Worm (Caenorhabditis elegans) whole organism, L1 larva: ENCODE results near the gene srt-64.

ENCODE experiments used
- C16A3.4 ChIP-seq: fragments of 150-350 bp; optimal IDR thresholded peaks from 2 replicates; lab custom pipeline; 2014; ENCODE audit warnings: missing biosample characterization, missing genetic modification characterization
- C34B4.2 ChIP-seq: sonication (generic microtip); optimal IDR thresholded peaks from 2 replicates; lab custom pipeline; 2017; ENCODE audit warnings: mild to moderate bottlenecking, missing genetic modification characterization, missing compliant biosample characterization
- ama-1 ChIP-seq: fragments of 150-350 bp; optimal IDR thresholded peaks from 2 replicates; lab custom pipeline; 2014
- ceh-63 ChIP-seq: fragments of 200-800 bp; sonication (Bioruptor generic); optimal IDR thresholded peaks from 2 replicates; lab custom pipeline; 2018; ENCODE audit warnings: mild to moderate bottlenecking, missing genetic modification characterization, missing compliant biosample characterization
- ceh-82 ChIP-seq, 3 experiments: fragments of 150-350 bp in 1 of 3; sonication (generic microtip) in 2 of 3; optimal IDR thresholded peaks; 2 replicates each; lab custom pipeline; 2014 to 2017; ENCODE audit warnings: missing biosample characterization in 3 of 3, missing genetic modification characterization in 3 of 3
- ceh-90 ChIP-seq: sonication (generic microtip); optimal IDR thresholded peaks from 2 replicates; lab custom pipeline; 2016; ENCODE audit warnings: missing genetic modification characterization, missing compliant biosample characterization
- dpl-1 ChIP-seq, 3 experiments: fragments of 150-350 bp in 2 of 3; sonication (generic microtip) in 1 of 3; optimal IDR thresholded peaks; 2 replicates each; lab custom pipeline; 2014 to 2017; ENCODE audit warnings: missing biosample characterization in 3 of 3, missing genetic modification characterization in 3 of 3, missing genetic modification reagents in 3 of 3
- dsc-1 ChIP-seq: sonication (generic microtip); optimal IDR thresholded peaks from 2 replicates; lab custom pipeline; 2016; ENCODE audit warnings: mild to moderate bottlenecking, missing genetic modification characterization, missing compliant biosample characterization
- efl-1 ChIP-seq, 4 experiments: fragments of 150-350 bp; optimal IDR thresholded peaks in 3 of 4; peaks in 1 of 4; 1 replicate in 1 of 4; 2 replicates in 3 of 4; lab custom pipeline; 2014; ENCODE audit warnings: missing biosample characterization in 2 of 4, missing genetic modification characterization in 2 of 4, missing genetic modification reagents in 2 of 4
- efl-3 ChIP-seq: fragments of 200-800 bp; sonication (Bioruptor generic); optimal IDR thresholded peaks from 2 replicates; lab custom pipeline; 2018; ENCODE audit warnings: mild to moderate bottlenecking, missing genetic modification characterization, missing compliant biosample characterization
- egl-27 ChIP-seq, 2 experiments: fragments of 150-350 bp in 1 of 2; sonication (generic microtip); optimal IDR thresholded peaks; 3 replicates each; lab custom pipeline; 2017 to 2018; ENCODE audit warnings: missing biosample characterization in 2 of 2, missing genetic modification characterization in 2 of 2, missing genetic modification reagents in 2 of 2
- elt-2 ChIP-seq: sonication (generic microtip); optimal IDR thresholded peaks from 2 replicates; lab custom pipeline; 2016; ENCODE audit warnings: missing genetic modification characterization, mild to moderate bottlenecking, inconsistent platforms, missing compliant biosample characterization, missing genetic modification reagents
- fkh-4 ChIP-seq: sonication (generic microtip); optimal IDR thresholded peaks from 2 replicates; lab custom pipeline; 2016; ENCODE audit warnings: missing compliant biosample characterization, missing genetic modification characterization, borderline replicate concordance
- fkh-8 ChIP-seq: sonication (generic microtip); optimal IDR thresholded peaks from 2 replicates; lab custom pipeline; 2016; ENCODE audit warnings: mild to moderate bottlenecking, missing genetic modification characterization, missing compliant biosample characterization
- grh-1 ChIP-seq: fragments of 200-800 bp; sonication (Bioruptor generic); IDR thresholded peaks from 2 replicates; pipeline ENCODE4 v1.3.6; 2022; ENCODE audit warnings: missing genetic modification reagents, missing genetic modification characterization, missing compliant biosample characterization
- hlh-4 ChIP-seq: sonication (generic microtip); optimal IDR thresholded peaks from 2 replicates; lab custom pipeline; 2016; ENCODE audit warnings: mild to moderate bottlenecking, missing genetic modification characterization, missing compliant biosample characterization
- irx-1 ChIP-seq: sonication (generic microtip); optimal IDR thresholded peaks from 2 replicates; lab custom pipeline; 2016; ENCODE audit warnings: missing genetic modification characterization, missing compliant biosample characterization
- jun-1 ChIP-seq: fragments of 150-350 bp; optimal IDR thresholded peaks from 2 replicates; lab custom pipeline; 2014; ENCODE audit warnings: missing biosample characterization, missing genetic modification reagents, missing genetic modification characterization
- lin-13 ChIP-seq: fragments of 150-350 bp; optimal IDR thresholded peaks from 2 replicates; lab custom pipeline; 2014; ENCODE audit warnings: missing biosample characterization, missing genetic modification reagents, missing genetic modification characterization
- lin-35 ChIP-seq, 2 experiments: fragments of 150-350 bp; optimal IDR thresholded peaks; 2 replicates each; lab custom pipeline; 2014; ENCODE audit warnings: missing biosample characterization in 2 of 2, missing genetic modification characterization in 2 of 2, missing genetic modification reagents in 2 of 2
- lin-39 ChIP-seq: fragments of 150-350 bp; optimal IDR thresholded peaks from 2 replicates; lab custom pipeline; 2014; ENCODE audit warnings: missing biosample characterization, missing genetic modification reagents, missing genetic modification characterization
- mab-9 ChIP-seq: fragments of 200-800 bp; sonication (Bioruptor generic); IDR thresholded peaks from 2 replicates; pipeline ENCODE4 v1.3.6; 2022; ENCODE audit warnings: missing genetic modification reagents, missing genetic modification characterization, missing compliant biosample characterization
- mef-2 ChIP-seq: fragments of 150-350 bp; optimal IDR thresholded peaks from 2 replicates; lab custom pipeline; 2014; ENCODE audit warnings: missing biosample characterization, missing genetic modification characterization
- nhr-12 ChIP-seq: sonication (generic microtip); optimal IDR thresholded peaks from 2 replicates; lab custom pipeline; 2017; ENCODE audit warnings: missing biosample characterization, missing genetic modification characterization
- nhr-19 ChIP-seq: fragments of 200-800 bp; sonication (Bioruptor generic); conservative IDR thresholded peaks from 2 replicates; pipeline ENCODE4 v1.3.6; 2022; ENCODE audit warnings: missing genetic modification characterization, missing compliant biosample characterization
- nhr-237 ChIP-seq: fragments of 150-350 bp; optimal IDR thresholded peaks from 2 replicates; lab custom pipeline; 2014; ENCODE audit warnings: missing biosample characterization, missing genetic modification characterization
- nhr-47 ChIP-seq: sonication (generic microtip); optimal IDR thresholded peaks from 2 replicates; lab custom pipeline; 2016; ENCODE audit warnings: mild to moderate bottlenecking, missing genetic modification characterization, moderate library complexity, missing compliant biosample characterization
- nhr-76 ChIP-seq: sonication (generic microtip); optimal IDR thresholded peaks from 2 replicates; lab custom pipeline; 2017; ENCODE audit warnings: missing biosample characterization, missing genetic modification characterization
- nhr-77 ChIP-seq: fragments of 150-350 bp; optimal IDR thresholded peaks from 2 replicates; lab custom pipeline; 2014; ENCODE audit warnings: missing biosample characterization, missing genetic modification characterization
- nhr-85 ChIP-seq: sonication (generic microtip); peaks from one replicate; lab custom pipeline; 2016; ENCODE audit warnings: missing genetic modification characterization, inconsistent platforms, missing compliant biosample characterization
- pax-3 ChIP-seq: fragments of 200-800 bp; sonication (Bioruptor generic); optimal IDR thresholded peaks from 2 replicates; lab custom pipeline; 2018; ENCODE audit warnings: mild to moderate bottlenecking, missing genetic modification characterization, moderate library complexity, missing compliant biosample characterization
- sptf-1 ChIP-seq: fragments of 150-350 bp; optimal IDR thresholded peaks from 2 replicates; lab custom pipeline; 2014; ENCODE audit warnings: missing biosample characterization, missing genetic modification characterization
- swsn-7 ChIP-seq: sonication (generic microtip); optimal IDR thresholded peaks from 2 replicates; lab custom pipeline; 2016; ENCODE audit warnings: missing genetic modification characterization, missing compliant biosample characterization
- tbx-2 ChIP-seq: sonication (generic microtip); optimal IDR thresholded peaks from 2 replicates; lab custom pipeline; 2016; ENCODE audit warnings: missing genetic modification characterization, missing compliant biosample characterization
- unc-130 ChIP-seq: fragments of 150-350 bp; optimal IDR thresholded peaks from 2 replicates; lab custom pipeline; 2017; ENCODE audit warnings: missing biosample characterization, missing genetic modification characterization, inconsistent platforms
- unc-30 ChIP-seq: sonication (generic microtip); optimal IDR thresholded peaks from 2 replicates; lab custom pipeline; 2017; ENCODE audit warnings: missing biosample characterization, missing genetic modification characterization
- xbp-1 ChIP-seq: sonication (generic microtip); optimal IDR thresholded peaks from 2 replicates; lab custom pipeline; 2016; ENCODE audit warnings: missing genetic modification characterization, missing compliant biosample characterization
- zag-1 ChIP-seq: fragments of 150-350 bp; optimal IDR thresholded peaks from 2 replicates; lab custom pipeline; 2014; ENCODE audit warnings: missing biosample characterization, missing genetic modification characterization
- zip-4 ChIP-seq: fragments of 200-800 bp; sonication (Bioruptor generic); optimal IDR thresholded peaks from 2 replicates; lab custom pipeline; 2018; ENCODE audit warnings: mild to moderate bottlenecking, missing genetic modification characterization, moderate library complexity, missing compliant biosample characterization
- ztf-11 ChIP-seq, 2 experiments: sonication (generic microtip); optimal IDR thresholded peaks; 2 replicates each; lab custom pipeline; 2016 to 2017; ENCODE audit warnings: missing genetic modification characterization in 2 of 2, missing biosample characterization in 1 of 2, missing compliant biosample characterization in 1 of 2

The srt-64 gene

ce11 chrV:5194508-5194907 lies 25.0 kb upstream of the srt-64 start, which contains the start of gene abu-8:
Gene abu-8, minus strand, starts transcription at chrV:5194608.
- TF ChIP-seq ama-1 (lab: Kevin White, UChicago) (no peak), dsc-1 (tag; lab: Kevin White, UChicago) (no peak), irx-1 (tag; lab: Kevin White, UChicago) (no peak), unc-130 (tag; lab: Kevin White, UChicago) (no peak), unc-30 (tag; lab: Kevin White, UChicago) (no peak), hlh-4 (no peak), nhr-47 (tag; lab: Kevin White, UChicago) (no peak)

- TF ChIP-seq swsn-7 (tag; lab: Kevin White, UChicago) (no peak), dpl-1 (GFP tag; optimal IDR thresholded peaks at IDR 0.05; lab: Kevin White, UChicago) (no peak), nhr-77 (tag; lab: Kevin White, UChicago) (no peak), nhr-19 (GFP tag; lab: Robert Waterston, UW) (no peak), C16A3.4 (tag; lab: Kevin White, UChicago) (no peak), ceh-90 (no peak), sptf-1 (no peak), fkh-4 (tag; lab: Kevin White, UChicago) (no peak), nhr-85 (no peak), lin-13 (GFP tag; lab: Kevin White, UChicago) (no peak), jun-1 (tag; lab: Kevin White, UChicago) (peak; percentile 8), nhr-237 (no peak), egl-27 (tag; optimal IDR thresholded peaks at IDR 0.05; lab: Kevin White, UChicago) (no peak), nhr-12 (tag; lab: Kevin White, UChicago) (no peak), fkh-8 (tag; lab: Kevin White, UChicago) (no peak), efl-1 (optimal IDR thresholded peaks at IDR 0.05; lab: Kevin White, UChicago) (no peak), efl-1 (GFP tag; optimal IDR thresholded peaks at IDR 0.05 in 1 of 2; lab: Kevin White, UChicago) (peak in 1 of 2 experiments; percentile 51), ztf-11 (tag; optimal IDR thresholded peaks at IDR 0.05; lab: Kevin White, UChicago) (no peak), grh-1 (no peak), unc-30 (tag; lab: Kevin White, UChicago) (no peak), mab-9 (no peak), elt-2 (tag; lab: Kevin White, UChicago) (peak; percentile 25), hlh-4 (no peak), zip-4 (GFP tag; lab: Kevin White, UChicago) (no peak), xbp-1 (tag; lab: Kevin White, UChicago) (no peak), efl-3 (GFP tag; lab: Kevin White, UChicago) (no peak)
Observed at ce11 chrV:5192501-5192900, 23.0 kb upstream of the srt-64 start, which contains the start of gene C03A7.13. Gene C03A7.13, minus strand, starts transcription at chrV:5192543.

DNA sequence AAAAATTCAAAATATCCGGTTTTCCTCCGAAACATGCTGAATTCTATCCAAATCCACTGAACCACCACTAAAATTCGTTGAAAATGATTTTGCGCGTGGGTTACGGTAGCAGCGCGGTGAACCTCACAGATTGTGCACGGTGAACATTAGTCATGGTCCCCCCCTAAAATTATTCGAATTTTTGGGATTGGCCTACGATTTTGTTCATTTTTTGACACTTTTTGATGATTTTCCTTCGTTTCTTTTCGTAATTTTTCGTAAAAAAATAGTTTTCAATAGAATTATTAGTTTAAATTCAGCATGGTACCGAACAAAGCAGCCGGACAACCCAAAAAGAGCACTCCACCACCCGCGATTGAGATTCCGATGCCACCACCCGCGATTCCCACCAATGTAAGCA lies 12.1 kb upstream of the srt-64 start, which contains the start of gene C03A7.2:
C03A7.2 (plus strand) TSS at position 301 of the 400 bp plus-strand sequence.
- TF ChIP-seq zag-1 (tag; lab: Kevin White, UChicago) (no peak), mef-2 (no peak), lin-35 (GFP tag; optimal IDR thresholded peaks at IDR 0.05; lab: Kevin White, UChicago) (no peak), swsn-7 (tag; lab: Kevin White, UChicago) (no peak), jun-1 (tag; lab: Kevin White, UChicago) (no peak), ceh-63 (GFP tag; lab: Kevin White, UChicago) (no peak), ceh-82 (tag; optimal IDR thresholded peaks at IDR 0.05; lab: Kevin White, UChicago) (no peak), elt-2 (tag; lab: Kevin White, UChicago) (no peak), grh-1 (no peak), C34B4.2 (tag; lab: Kevin White, UChicago) (no peak), pax-3 (tag; lab: Kevin White, UChicago) (no peak), tbx-2 (no peak), nhr-76 (tag; lab: Kevin White, UChicago) (no peak), lin-39 (tag; lab: Kevin White, UChicago) (no peak), C16A3.4 (tag; lab: Kevin White, UChicago) (no peak)
